Fruit fly (Drosophila melanogaster): Measurements from ENCODE around the gene tx.

DNA sequence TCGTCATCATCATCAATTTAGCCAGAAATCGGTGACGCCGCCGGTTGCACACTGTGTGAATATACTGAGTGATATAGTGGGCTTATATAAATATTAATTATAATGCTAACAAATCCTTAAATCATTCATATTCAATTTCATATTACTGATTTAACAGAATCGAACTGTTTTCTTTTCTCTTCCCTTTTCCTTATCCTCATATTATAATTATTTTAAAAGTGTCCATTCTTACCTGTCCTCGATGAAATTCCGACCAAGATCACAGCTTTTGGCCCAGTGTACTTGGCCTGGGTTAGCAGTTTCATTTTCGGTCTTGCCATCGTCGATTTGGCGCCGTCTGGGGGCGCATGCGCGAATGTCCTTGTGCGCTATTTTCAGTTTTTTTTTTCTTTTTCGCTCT is 7.6 kb upstream of the tx start:
- TF ChIP-seq Pif1B (GFP tag; optimal IDR thresholded peaks at IDR 0.05) (no peak), CG10348 (GFP tag; IDR thresholded peaks at IDR 0.05) (no peak), CG9948 (tag; optimal IDR thresholded peaks at IDR 0.05) (peak; percentile 3), Ets98B (GFP tag; IDR thresholded peaks at IDR 0.05) (no peak), D1 (tag; optimal IDR thresholded peaks at IDR 0.05) (no peak), CG13204 (GFP tag; optimal IDR thresholded peaks at IDR 0.05) (no peak), fd96Ca (GFP tag; IDR thresholded peaks at IDR 0.05) (no peak), Pif1A (GFP tag; optimal IDR thresholded peaks at IDR 0.05) (no peak), CG8301 (tag; optimal IDR thresholded peaks at IDR 0.05) (peak; percentile 19)

Measured in whole organism, pupa.